Worm (Caenorhabditis elegans): ENCODE data around the gene rdy-2.

rdy-2 gene

DNA sequence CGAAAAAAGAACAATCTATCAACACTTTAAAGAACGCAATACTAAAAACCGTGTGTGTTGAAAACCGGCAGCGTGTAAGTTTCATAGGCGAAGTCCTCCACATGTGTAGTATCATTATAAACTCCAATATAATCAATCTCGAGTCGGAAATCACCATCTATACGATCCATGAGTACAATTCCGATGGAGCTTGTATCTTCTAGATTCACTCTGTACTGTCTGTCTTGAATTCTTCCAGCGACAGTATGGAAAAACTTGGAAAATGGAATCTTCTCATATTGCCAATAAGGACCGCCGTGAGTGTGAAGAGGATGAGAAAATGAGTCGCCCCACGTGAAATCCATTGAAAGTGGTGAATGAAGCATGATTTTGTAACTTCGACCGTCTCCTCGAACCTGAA, 33.8 kb downstream of the rdy-2 start (continued):
- 0 out of 2 replicates have a peak, but pooled peaks have one; percentile 42 for TF ChIP-seq dmd-6 (GFP tag; IDR thresholded peaks at IDR 0.05)
- TF ChIP-seq aha-1 (tag) = peak; percentile 88
- TF ChIP-seq nhr-77 (tag; optimal IDR thresholded peaks at IDR 0.05) = no peak
- peak; percentile 23; the same call in 1 of the 2 replicates for TF ChIP-seq nhr-42 (GFP tag; IDR thresholded peaks at IDR 0.05)
- no peak for TF ChIP-seq madf-9 (GFP tag; conservative IDR thresholded peaks at IDR 0.05)
- no peak for TF ChIP-seq aly-2 (tag; optimal IDR thresholded peaks at IDR 0.05)
- no peak for TF ChIP-seq hlh-30 (tag; optimal IDR thresholded peaks at IDR 0.05; ENCODE audit: insufficient read depth)
- TF ChIP-seq dmd-9 (GFP tag; IDR thresholded peaks at IDR 0.05) = no peak
- no peak for TF ChIP-seq daf-8 (GFP tag; IDR thresholded peaks at IDR 0.05)
- TF ChIP-seq nhr-6 (tag; optimal IDR thresholded peaks at IDR 0.05) = no peak
- no peak for TF ChIP-seq ceh-44 (GFP tag; IDR thresholded peaks at IDR 0.05)
- TF ChIP-seq ceh-20 (GFP tag; IDR thresholded peaks at IDR 0.05) = no peak
- TF ChIP-seq F10B5.3 (tag; optimal IDR thresholded peaks at IDR 0.05) = no peak
- TF ChIP-seq Y48G9A.11 (GFP tag; IDR thresholded peaks at IDR 0.05) = no peak
- no peak for TF ChIP-seq nhr-11 (tag; optimal IDR thresholded peaks at IDR 0.05)
- TF ChIP-seq zip-2 (tag; optimal IDR thresholded peaks at IDR 0.05) = no peak
- TF ChIP-seq lin-39 (tag; optimal IDR thresholded peaks at IDR 0.05) = no peak
- TF ChIP-seq ceh-82 (tag; optimal IDR thresholded peaks at IDR 0.05) = no peak
- TF ChIP-seq nhr-25 (tag; optimal IDR thresholded peaks at IDR 0.05; ENCODE audit: borderline replicate concordance, insufficient read depth) = no peak
- TF ChIP-seq spr-1 (tag; optimal IDR thresholded peaks at IDR 0.05) = no peak
- no peak for TF ChIP-seq lin-15B (tag; optimal IDR thresholded peaks at IDR 0.05)
- no peak for TF ChIP-seq madf-5 (GFP tag; IDR thresholded peaks at IDR 0.05)
- TF ChIP-seq daf-12 (tag; optimal IDR thresholded peaks at IDR 0.05) = no peak
- no peak for TF ChIP-seq nhr-237 (tag; optimal IDR thresholded peaks at IDR 0.05)
- TF ChIP-seq saeg-2 (GFP tag; IDR thresholded peaks at IDR 0.05) = 0 out of 2 replicates have a peak, but pooled peaks have one; percentile 64
- peak; percentile 36 for TF ChIP-seq dve-1 (tag; optimal IDR thresholded peaks at IDR 0.05; ENCODE audit: insufficient read depth)
- no peak for TF ChIP-seq ceh-28 (tag; optimal IDR thresholded peaks at IDR 0.05)
- TF ChIP-seq R02D3.7 (tag; optimal IDR thresholded peaks at IDR 0.05) = no peak
- TF ChIP-seq zfp-3 (GFP tag; conservative IDR thresholded peaks at IDR 0.05) = no peak; the same call in 1 of the 2 replicates
- peak; percentile 46; the same call in 1 of the 2 replicates for TF ChIP-seq tra-1 (GFP tag; IDR thresholded peaks at IDR 0.05)
- TF ChIP-seq F49E8.2 (tag; optimal IDR thresholded peaks at IDR 0.05; ENCODE audit: borderline replicate concordance) = no peak
- no peak for TF ChIP-seq lin-1 (GFP tag; IDR thresholded peaks at IDR 0.05)
- TF ChIP-seq lin-29 (GFP tag; IDR thresholded peaks at IDR 0.05) = no peak
- no peak for TF ChIP-seq F37D6.2 (tag; optimal IDR thresholded peaks at IDR 0.05)
- TF ChIP-seq skn-1 (tag; optimal IDR thresholded peaks at IDR 0.05) = no peak
- no peak for TF ChIP-seq Y5F2A.4 (GFP tag; optimal IDR thresholded peaks at IDR 0.05)
- TF ChIP-seq T26A8.4 (GFP tag; IDR thresholded peaks at IDR 0.05) = peak; percentile 74; the same call in 1 of the 2 replicates
- no peak for TF ChIP-seq mep-1 (tag; optimal IDR thresholded peaks at IDR 0.05)
- peak in 1 of 2 experiments; percentile 22 for TF ChIP-seq unc-62 (GFP tag; optimal IDR thresholded peaks at IDR 0.05 in 1 of 2)
- TF ChIP-seq unc-62 (tag; optimal IDR thresholded peaks at IDR 0.05) = no peak
- 0 out of 2 replicates have a peak, but pooled peaks have one; percentile 32 for TF ChIP-seq php-3 (GFP tag; IDR thresholded peaks at IDR 0.05)
- TF ChIP-seq attf-4 (tag; optimal IDR thresholded peaks at IDR 0.05) = no peak
- no peak for TF ChIP-seq rbr-2 (tag; optimal IDR thresholded peaks at IDR 0.05)
- no peak; the same call in 1 of the 2 replicates for TF ChIP-seq F26F4.8 (GFP tag; conservative IDR thresholded peaks at IDR 0.05)
- TF ChIP-seq dmd-8 (GFP tag; IDR thresholded peaks at IDR 0.05) = no peak; the same call in 1 of the 2 replicates
- TF ChIP-seq D1046.2 (GFP tag; IDR thresholded peaks at IDR 0.05) = 0 out of 2 replicates have a peak, but pooled peaks have one; percentile 9
- peak; percentile 31 for TF ChIP-seq nhr-48 (tag; optimal IDR thresholded peaks at IDR 0.05)
- peak; percentile 65 for TF ChIP-seq ama-1 (optimal IDR thresholded peaks at IDR 0.05)
- no peak for TF ChIP-seq ces-1 (GFP tag; optimal IDR thresholded peaks at IDR 0.05)
- no peak for TF ChIP-seq Y75B8A.6 (GFP tag; IDR thresholded peaks at IDR 0.05)
- TF ChIP-seq zfp-2 (tag; optimal IDR thresholded peaks at IDR 0.05) = no peak
- TF ChIP-seq cey-2 (tag; optimal IDR thresholded peaks at IDR 0.05; ENCODE audit: borderline replicate concordance, insufficient read depth) = no peak
